Worm (Caenorhabditis elegans) whole organism, early embryonic: ENCODE measurements around the gene T24C4.3.

Experiments
- aly-1 ChIP-seq: sonication (generic microtip); optimal IDR thresholded peaks from 2 replicates; lab custom pipeline; 2016; ENCODE audit warnings: missing genetic modification characterization, missing compliant biosample characterization
- ceh-13 ChIP-seq: fragments of 200-800 bp; sonication (Bioruptor generic); optimal IDR thresholded peaks from 2 replicates; lab custom pipeline; 2018; ENCODE audit warnings: mild to moderate bottlenecking, missing genetic modification characterization, missing compliant biosample characterization
- hmg-4 ChIP-seq: fragments of 200-800 bp; sonication (Bioruptor generic); optimal IDR thresholded peaks from 2 replicates; lab custom pipeline; 2018; ENCODE audit warnings: mild to moderate bottlenecking, missing genetic modification characterization, missing compliant biosample characterization
- tbx-11 ChIP-seq: fragments of 200-800 bp; sonication (Bioruptor generic); IDR thresholded peaks from 2 replicates; pipeline ENCODE4 v1.3.6; 2022; ENCODE audit warnings: missing genetic modification characterization, missing compliant biosample characterization

DNA sequence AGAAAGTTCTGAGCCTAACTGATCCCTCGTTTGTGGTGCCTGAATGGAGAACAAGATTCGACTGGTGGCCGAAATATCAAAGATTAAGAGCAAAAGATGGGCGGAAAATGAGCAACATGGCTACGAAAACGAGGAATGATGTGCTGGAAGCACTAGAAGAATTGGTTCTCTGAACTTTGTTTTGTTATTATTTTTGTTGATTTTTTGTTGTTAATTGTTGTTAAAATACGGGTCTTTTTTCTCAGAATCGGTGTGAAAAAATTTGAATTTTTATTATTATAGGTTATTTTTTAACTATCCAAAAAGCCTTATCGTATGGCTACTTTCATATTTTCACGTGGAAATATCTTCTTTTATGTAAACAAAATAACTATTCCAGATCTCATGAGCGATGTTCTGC, 16.0 kb downstream of the T24C4.3 start, which contains the start of gene K02F3.12:
- TF ChIP-seq ceh-13 (GFP tag; lab: Kevin White, UChicago), result no peak
- no peak for TF ChIP-seq aly-1
- no peak for TF ChIP-seq hmg-4 (GFP tag; lab: Kevin White, UChicago)
- no peak for TF ChIP-seq tbx-11 (GFP tag; lab: Robert Waterston, UW)
